Worm (Caenorhabditis elegans) whole organism, early embryonic: ENCODE measurements around the gene F55A11.4.

Experiments used
- F13C5.2 ChIP-seq: sonication (generic microtip); optimal IDR thresholded peaks from 2 replicates; lab custom pipeline; 2017; ENCODE audit warnings: mild to moderate bottlenecking, missing genetic modification characterization, inconsistent platforms, missing compliant biosample characterization
- ama-1 ChIP-seq: fragments of 150-350 bp; optimal IDR thresholded peaks from 2 replicates; lab custom pipeline; 2014
- ceh-13 ChIP-seq: fragments of 200-800 bp; sonication (Bioruptor generic); optimal IDR thresholded peaks from 2 replicates; lab custom pipeline; 2018; ENCODE audit warnings: mild to moderate bottlenecking, missing genetic modification characterization, missing compliant biosample characterization
- flt-1 ChIP-seq: fragments of 200-800 bp; sonication (Bioruptor generic); IDR thresholded peaks from 2 replicates; pipeline ENCODE4 v1.3.6; 2022; ENCODE audit warnings: missing genetic modification characterization, missing compliant biosample characterization
- hmbx-1 ChIP-seq: sonication (generic microtip); optimal IDR thresholded peaks from 2 replicates; lab custom pipeline; 2016; ENCODE audit warnings: mild to moderate bottlenecking, missing genetic modification characterization, missing compliant biosample characterization
- hmg-4 ChIP-seq: fragments of 200-800 bp; sonication (Bioruptor generic); optimal IDR thresholded peaks from 2 replicates; lab custom pipeline; 2018; ENCODE audit warnings: mild to moderate bottlenecking, missing genetic modification characterization, missing compliant biosample characterization
- hnd-1 ChIP-seq: sonication (generic microtip); optimal IDR thresholded peaks from 2 replicates; lab custom pipeline; 2016; ENCODE audit warnings: missing genetic modification characterization, missing compliant biosample characterization
- pes-1 ChIP-seq: fragments of 200-800 bp; sonication (Bioruptor generic); IDR thresholded peaks from 2 replicates; pipeline ENCODE4 v1.3.6; 2022; ENCODE audit warnings: missing genetic modification reagents, missing genetic modification characterization, missing compliant biosample characterization
- scrt-1 ChIP-seq: fragments of 200-800 bp; sonication (Bioruptor generic); IDR thresholded peaks from 2 replicates; pipeline ENCODE4 v1.3.6; 2022; ENCODE audit warnings: missing genetic modification characterization, missing compliant biosample characterization
- tbx-11 ChIP-seq: fragments of 200-800 bp; sonication (Bioruptor generic); IDR thresholded peaks from 2 replicates; pipeline ENCODE4 v1.3.6; 2022; ENCODE audit warnings: missing genetic modification characterization, missing compliant biosample characterization
- tra-4 ChIP-seq: sonication (generic microtip); optimal IDR thresholded peaks from 2 replicates; lab custom pipeline; 2017; ENCODE audit warnings: missing genetic modification characterization, missing compliant biosample characterization

- TF ChIP-seq tbx-11 (GFP tag; lab: Robert Waterston, UW) (no peak), F13C5.2 (tag; lab: Kevin White, UChicago) (no peak), ceh-13 (GFP tag; lab: Kevin White, UChicago) (no peak), scrt-1 (GFP tag; lab: Robert Waterston, UW) (no peak), ama-1 (lab: Kevin White, UChicago) (no peak), hmg-4 (GFP tag; lab: Kevin White, UChicago) (no peak), hmbx-1 (no peak), tra-4 (tag; lab: Kevin White, UChicago) (no peak), hnd-1 (no peak), flt-1 (GFP tag; lab: Robert Waterston, UW) (no peak), pes-1 (GFP tag; lab: Robert Waterston, UW) (no peak)
Measured at ce11 chrV:11737333-11737732, 32.9 kb upstream of the F55A11.4 start.
